Worm (Caenorhabditis elegans) whole organism, young adult: ENCODE data around the gene srlf-4.

Experiments
- D2030.7 ChIP-seq: fragments of 200-800 bp; sonication (Bioruptor generic); IDR thresholded peaks from 2 replicates; pipeline ENCODE4 v1.3.6; 2022; ENCODE audit warnings: missing genetic modification reagents, missing genetic modification characterization, missing compliant biosample characterization
- K11D2.4 ChIP-seq: fragments of 200-800 bp; sonication (Bioruptor generic); IDR thresholded peaks from 2 replicates; pipeline ENCODE4 v1.3.6; 2022; ENCODE audit warnings: missing genetic modification reagents, missing genetic modification characterization, missing compliant biosample characterization
- attf-6 ChIP-seq: fragments of 200-800 bp; sonication (Bioruptor generic); IDR thresholded peaks from 2 replicates; pipeline ENCODE4 v1.3.6; 2022; ENCODE audit warnings: missing genetic modification reagents, missing genetic modification characterization, missing compliant biosample characterization

ce11 chrIV:12911990-12912389 lies 12.2 kb downstream of the srlf-4 start, which contains the start of gene K08D8.5:
- TF ChIP-seq D2030.7 (GFP tag; lab: Robert Waterston, UW) (no peak), attf-6 (GFP tag; lab: Robert Waterston, UW) (no peak), K11D2.4 (GFP tag; lab: Robert Waterston, UW) (no peak)
